Worm (Caenorhabditis elegans) whole organism, L4 larva: ENCODE measurements around the gene gpa-11.

Experiments
- ama-1 ChIP-seq: fragments of 150-350 bp; optimal IDR thresholded peaks from 2 replicates; lab custom pipeline; 2014; ENCODE audit warnings: inconsistent platforms, mixed read lengths
- ces-1 ChIP-seq: fragments of 150-350 bp; sonication (generic microtip); optimal IDR thresholded peaks from 4 replicates; lab custom pipeline; 2014; ENCODE audit warnings: missing biosample characterization, missing genetic modification reagents, missing genetic modification characterization
- jun-1 ChIP-seq: fragments of 150-350 bp; optimal IDR thresholded peaks from 2 replicates; lab custom pipeline; 2014; ENCODE audit warnings: missing biosample characterization, missing genetic modification reagents, missing genetic modification characterization
- mdl-1 ChIP-seq, 2 experiments: fragments of 150-350 bp in 1 of 2; sonication (generic microtip) in 1 of 2; optimal IDR thresholded peaks; 2 replicates each; lab custom pipeline; 2014 to 2017; ENCODE audit warnings: missing biosample characterization in 2 of 2, missing genetic modification characterization in 2 of 2
- nhr-10 ChIP-seq: fragments of 150-350 bp; optimal IDR thresholded peaks from 2 replicates; lab custom pipeline; 2014; ENCODE audit warnings: missing biosample characterization, missing genetic modification characterization
- nhr-237 ChIP-seq: sonication (generic microtip); optimal IDR thresholded peaks from 2 replicates; lab custom pipeline; 2017; ENCODE audit warnings: missing biosample characterization, missing genetic modification characterization
- nhr-76 ChIP-seq: fragments of 150-350 bp; optimal IDR thresholded peaks from 2 replicates; lab custom pipeline; 2014; ENCODE audit warnings: missing biosample characterization, missing genetic modification characterization
- pqm-1 ChIP-seq: sonication (generic microtip); optimal IDR thresholded peaks from 2 replicates; lab custom pipeline; 2017; ENCODE audit warnings: missing biosample characterization, missing genetic modification characterization
- unc-62 ChIP-seq, 3 experiments: fragments of 150-350 bp in 1 of 3; sonication (generic microtip); optimal IDR thresholded peaks in 2 of 3; peaks in 1 of 3; 1 replicate in 1 of 3; 2 replicates in 2 of 3; lab custom pipeline; 2014 to 2017; ENCODE audit warnings: missing biosample characterization in 3 of 3, missing genetic modification characterization in 3 of 3, missing genetic modification reagents in 3 of 3, missing genotype in 1 of 3

ce11 chrII:4246897-4247296 lies at the start of gene gpa-11:
- TF ChIP-seq nhr-237: no peak
- TF ChIP-seq pqm-1: no peak
- TF ChIP-seq ces-1 (GFP tag; lab: Kevin White, UChicago): no peak
- no peak for TF ChIP-seq nhr-10 (tag; lab: Kevin White, UChicago)
- no peak for TF ChIP-seq mdl-1 (tag; optimal IDR thresholded peaks at IDR 0.05; lab: Kevin White, UChicago)
- TF ChIP-seq jun-1: no peak
- no peak for TF ChIP-seq nhr-76 (tag; lab: Kevin White, UChicago)
- TF ChIP-seq unc-62 (GFP tag; optimal IDR thresholded peaks at IDR 0.05 in 1 of 2; lab: Kevin White, UChicago): no peak
- TF ChIP-seq unc-62 (tag; optimal IDR thresholded peaks at IDR 0.05; lab: Kevin White, UChicago): no peak
- TF ChIP-seq ama-1 (lab: Kevin White, UChicago): no peak
